Worm (Caenorhabditis elegans): ENCODE data around the gene F55G7.5.

- TF ChIP-seq unc-62 (GFP tag; optimal IDR thresholded peaks at IDR 0.05) (no peak), ama-1 (optimal IDR thresholded peaks at IDR 0.05) (no peak), ama-1 (GFP tag; optimal IDR thresholded peaks at IDR 0.05) (no peak), unc-130 (GFP tag; optimal IDR thresholded peaks at IDR 0.05) (no peak), madf-8 (GFP tag; conservative IDR thresholded peaks at IDR 0.05) (no peak), lsy-27 (tag; optimal IDR thresholded peaks at IDR 0.05; ENCODE audit: borderline replicate concordance, insufficient read depth) (no peak), T26A5.8 (tag; optimal IDR thresholded peaks at IDR 0.05) (no peak), tlf-1 (GFP tag; optimal IDR thresholded peaks at IDR 0.05) (no peak), pha-4 (tag; optimal IDR thresholded peaks at IDR 0.05) (no peak), ceh-79 (tag; optimal IDR thresholded peaks at IDR 0.05) (no peak)
Measured at ce11 chrX:11955125-11955524, 16.4 kb upstream of the F55G7.5 start, which contains the start of gene T08D10.3.
